Worm (Caenorhabditis elegans): ENCODE data around the gene atg-7.

Gene atg-7

ce11 chrIV:11125604-11126003, 44.7 kb upstream of the atg-7 start:
- TF ChIP-seq nhr-77 (tag; optimal IDR thresholded peaks at IDR 0.05) = no peak
- TF ChIP-seq F13H6.1 (tag; optimal IDR thresholded peaks at IDR 0.05) = no peak
- peak; percentile 64 for TF ChIP-seq gmeb-1 (tag; optimal IDR thresholded peaks at IDR 0.05)
- peak; percentile 27 for TF ChIP-seq unc-55 (GFP tag; optimal IDR thresholded peaks at IDR 0.05)
- TF ChIP-seq nhr-129 (tag; optimal IDR thresholded peaks at IDR 0.05) = peak; percentile 24

ce11 chrIV:11125200-11125599, 44.3 kb upstream of the atg-7 start:
- no peak for TF ChIP-seq nhr-25 (tag; optimal IDR thresholded peaks at IDR 0.05)
- no peak for TF ChIP-seq Y55F3AM.14 (GFP tag; optimal IDR thresholded peaks at IDR 0.05)
- no peak for TF ChIP-seq skn-1 (tag; optimal IDR thresholded peaks at IDR 0.05)
- TF ChIP-seq elt-1 (tag; optimal IDR thresholded peaks at IDR 0.05) = no peak
- TF ChIP-seq mbf-1 (tag; optimal IDR thresholded peaks at IDR 0.05) = no peak
- no peak for TF ChIP-seq nhr-6 (tag; optimal IDR thresholded peaks at IDR 0.05)
- TF ChIP-seq unc-55 (GFP tag; optimal IDR thresholded peaks at IDR 0.05) = peak; percentile 31
- no peak for TF ChIP-seq egl-27 (tag; optimal IDR thresholded peaks at IDR 0.05)
- no peak for TF ChIP-seq ZK546.5 (tag; optimal IDR thresholded peaks at IDR 0.05)
- no peak for TF ChIP-seq unc-39 (tag; optimal IDR thresholded peaks at IDR 0.05)
- TF ChIP-seq nhr-129 (tag; optimal IDR thresholded peaks at IDR 0.05) = peak; percentile 50
- no peak for TF ChIP-seq elt-3 (tag; optimal IDR thresholded peaks at IDR 0.05)
- no peak for TF ChIP-seq lin-13 (GFP tag; optimal IDR thresholded peaks at IDR 0.05)
- peak; percentile 44 for TF ChIP-seq sem-4 (tag; optimal IDR thresholded peaks at IDR 0.05)
- no peak for TF ChIP-seq nhr-77 (tag; optimal IDR thresholded peaks at IDR 0.05)
- no peak for TF ChIP-seq ama-1 (optimal IDR thresholded peaks at IDR 0.05)
- TF ChIP-seq ceh-82 (tag; optimal IDR thresholded peaks at IDR 0.05) = no peak
- no peak for TF ChIP-seq nhr-23 (tag; optimal IDR thresholded peaks at IDR 0.05)
- peak in 1 of 2 experiments; percentile 70 for TF ChIP-seq lsy-2 (tag; optimal IDR thresholded peaks at IDR 0.05)
- no peak for TF ChIP-seq R02D3.7 (tag; optimal IDR thresholded peaks at IDR 0.05)
- no peak for TF ChIP-seq nhr-12 (tag; optimal IDR thresholded peaks at IDR 0.05)
- TF ChIP-seq mdl-1 (tag; optimal IDR thresholded peaks at IDR 0.05) = no peak
- peak; percentile 38 for TF ChIP-seq zag-1 (tag; optimal IDR thresholded peaks at IDR 0.05)
- TF ChIP-seq snpc-4 (tag; optimal IDR thresholded peaks at IDR 0.05) = no peak
- TF ChIP-seq gmeb-1 (tag; optimal IDR thresholded peaks at IDR 0.05) = no peak
- no peak for TF ChIP-seq ztf-1 (GFP tag; conservative IDR thresholded peaks at IDR 0.05)
- no peak for TF ChIP-seq fos-1 (tag; optimal IDR thresholded peaks at IDR 0.05)
- TF ChIP-seq aly-2 (tag; optimal IDR thresholded peaks at IDR 0.05) = no peak
- TF ChIP-seq ceh-16 (tag; optimal IDR thresholded peaks at IDR 0.05) = no peak
- no peak for TF ChIP-seq sma-3 (GFP tag; optimal IDR thresholded peaks at IDR 0.05)
- TF ChIP-seq sma-9 (GFP tag; optimal IDR thresholded peaks at IDR 0.05) = peak; percentile 1
- no peak for TF ChIP-seq sma-9 (tag; optimal IDR thresholded peaks at IDR 0.05)
- no peak for TF ChIP-seq nhr-10 (tag; optimal IDR thresholded peaks at IDR 0.05)
- TF ChIP-seq ztf-11 (tag; optimal IDR thresholded peaks at IDR 0.05) = no peak
- no peak for TF ChIP-seq crh-2 (tag; optimal IDR thresholded peaks at IDR 0.05)
- TF ChIP-seq unc-62 (GFP tag; optimal IDR thresholded peaks at IDR 0.05) = no peak
- TF ChIP-seq dmd-4 (tag; optimal IDR thresholded peaks at IDR 0.05) = no peak
- no peak for TF ChIP-seq mab-5 (tag; optimal IDR thresholded peaks at IDR 0.05)
- no peak for TF ChIP-seq lin-39 (tag; optimal IDR thresholded peaks at IDR 0.05)
- TF ChIP-seq nhr-21 (tag; optimal IDR thresholded peaks at IDR 0.05) = no peak
- TF ChIP-seq C34F6.9 (tag; optimal IDR thresholded peaks at IDR 0.05) = no peak
- TF ChIP-seq nhr-11 (tag; optimal IDR thresholded peaks at IDR 0.05) = no peak
- peak; percentile 16 for TF ChIP-seq lin-11 (tag; optimal IDR thresholded peaks at IDR 0.05)
- TF ChIP-seq blmp-1 (tag; optimal IDR thresholded peaks at IDR 0.05; ENCODE audit: insufficient read depth) = no peak
- no peak for TF ChIP-seq nhr-237 (tag; optimal IDR thresholded peaks at IDR 0.05)
- TF ChIP-seq peb-1 (tag; optimal IDR thresholded peaks at IDR 0.05) = no peak
- TF ChIP-seq ztf-4 (tag; optimal IDR thresholded peaks at IDR 0.05) = no peak
- no peak for TF ChIP-seq alr-1 (tag; optimal IDR thresholded peaks at IDR 0.05)
- no peak for TF ChIP-seq F13H6.1 (tag; optimal IDR thresholded peaks at IDR 0.05)
